Fruit fly (Drosophila melanogaster) whole organism, wandering third instar larva: ENCODE measurements around the gene mRpL3.

Experiments
- Abd-B ChIP-seq: fragments of >200 bp; optimal IDR thresholded peaks from 2 replicates; lab custom pipeline; 2017; ENCODE audit warnings: missing biosample characterization, missing genetic modification characterization
- CG32264 ChIP-seq: fragments of 200-800 bp; sonication (Bioruptor generic); optimal IDR thresholded peaks from 2 replicates; lab custom pipeline; 2016; ENCODE audit warnings: missing biosample characterization, missing genetic modification characterization
- CG9705 ChIP-seq: fragments of 200-800 bp; sonication (Bioruptor generic); optimal IDR thresholded peaks from 2 replicates; lab custom pipeline; 2018; ENCODE audit warnings: missing biosample characterization, mild to moderate bottlenecking, missing genetic modification characterization
- Dif ChIP-seq: fragments of 200-275, 200-300 bp; sonication (Bioruptor generic); optimal IDR thresholded peaks from 2 replicates; lab custom pipeline; 2018; ENCODE audit warnings: missing biosample characterization, missing genetic modification characterization; ENCODE audit not compliant: partially characterized antibody
- GATAd ChIP-seq: sonication (Bioruptor generic); optimal IDR thresholded peaks from 2 replicates; lab custom pipeline; 2016; ENCODE audit warnings: missing biosample characterization, missing genetic modification characterization
- Hr78 ChIP-seq: fragments of >200 bp; optimal IDR thresholded peaks from 2 replicates; lab custom pipeline; 2017; ENCODE audit warnings: missing biosample characterization, missing genetic modification characterization
- Hr83 ChIP-seq: fragments of 200-300 bp; sonication (Bioruptor generic); optimal IDR thresholded peaks from 2 replicates; lab custom pipeline; 2016; ENCODE audit warnings: missing biosample characterization, mild to moderate bottlenecking, missing genetic modification characterization, moderate library complexity; ENCODE audit not compliant: poor library complexity, severe bottlenecking
- Jra ChIP-seq: sonication (Bioruptor generic); optimal IDR thresholded peaks from 2 replicates; lab custom pipeline; 2016; ENCODE audit warnings: missing biosample characterization, missing genetic modification characterization
- Mio ChIP-seq: sonication (Bioruptor generic); optimal IDR thresholded peaks from 2 replicates; lab custom pipeline; 2016; ENCODE audit warnings: missing biosample characterization, missing genetic modification characterization
- Myc ChIP-seq: fragments of >200 bp; optimal IDR thresholded peaks from 2 replicates; lab custom pipeline; 2017
- N ChIP-seq: fragments of >200 bp; optimal IDR thresholded peaks from 2 replicates; lab custom pipeline; 2018; ENCODE audit warnings: missing biosample characterization, missing external identifiers, missing genetic modification characterization
- OdsH ChIP-seq: fragments of 200-800 bp; sonication (Bioruptor generic); optimal IDR thresholded peaks from 2 replicates; lab custom pipeline; 2016; ENCODE audit warnings: missing biosample characterization, mild to moderate bottlenecking, missing genetic modification characterization
- Rel ChIP-seq, 2 experiments: fragments of 200-800 bp; sonication (Bioruptor generic) in 1 of 2; optimal IDR thresholded peaks; 2 replicates in 1 of 2; 3 replicates in 1 of 2; lab custom pipeline; 2016 to 2019; ENCODE audit warnings: mild to moderate bottlenecking in 2 of 2, missing biosample characterization in 2 of 2, missing genetic modification characterization in 2 of 2, moderate library complexity in 1 of 2
- Sp1 ChIP-seq: fragments of 200-800 bp; sonication (Bioruptor generic); optimal IDR thresholded peaks from 3 replicates; lab custom pipeline; 2019; ENCODE audit warnings: missing biosample characterization, mild to moderate bottlenecking, missing genetic modification characterization, moderate library complexity
- Vsx2 ChIP-seq: fragments of 200-300, 225-300 bp; sonication (Bioruptor generic); optimal IDR thresholded peaks from 2 replicates; lab custom pipeline; 2018; ENCODE audit warnings: missing biosample characterization, missing genetic modification characterization; ENCODE audit not compliant: partially characterized antibody
- br ChIP-seq: fragments of 200-800 bp; sonication (Bioruptor generic); optimal IDR thresholded peaks from 2 replicates; lab custom pipeline; 2016; ENCODE audit warnings: missing biosample characterization, missing genetic modification characterization
- dl ChIP-seq, 2 experiments: fragments of 175-275, 200-275 bp in 1 of 2; fragments of 200-275 bp in 1 of 2; sonication (Bioruptor generic); optimal IDR thresholded peaks; lab custom pipeline; 2018; ENCODE audit warnings: mild to moderate bottlenecking in 2 of 2, missing biosample characterization in 2 of 2, missing genetic modification characterization in 2 of 2, moderate library complexity in 2 of 2; ENCODE audit not compliant: partially characterized antibody in 2 of 2, insufficient read depth in 1 of 2
- dmrt93B ChIP-seq: fragments of 200-800 bp; sonication (Bioruptor generic); optimal IDR thresholded peaks from 2 replicates; lab custom pipeline; 2018; ENCODE audit warnings: missing biosample characterization, mild to moderate bottlenecking, missing genetic modification characterization
- dsf ChIP-seq: sonication (Bioruptor generic); optimal IDR thresholded peaks from 2 replicates; lab custom pipeline; 2016; ENCODE audit warnings: missing biosample characterization, missing genetic modification characterization, borderline replicate concordance
- ey ChIP-seq: fragments of 200-800 bp; sonication (Bioruptor generic); optimal IDR thresholded peaks from 2 replicates; lab custom pipeline; 2016; ENCODE audit warnings: missing biosample characterization, missing genetic modification characterization
- foxo ChIP-seq, 2 experiments: fragments of 200-800 bp; sonication (Bioruptor generic); optimal IDR thresholded peaks; 2 replicates in 1 of 2; 3 replicates in 1 of 2; lab custom pipeline; 2016 to 2017; ENCODE audit warnings: missing biosample characterization in 2 of 2, missing genetic modification characterization in 2 of 2
- fru ChIP-seq: fragments of 200-800 bp; sonication (Bioruptor generic); optimal IDR thresholded peaks from 3 replicates; lab custom pipeline; 2016; ENCODE audit warnings: missing biosample characterization, mild to moderate bottlenecking, missing genetic modification characterization
- h ChIP-seq: fragments of 200-800 bp; sonication (Bioruptor generic); optimal IDR thresholded peaks from 3 replicates; lab custom pipeline; 2016; ENCODE audit warnings: missing biosample characterization, mild to moderate bottlenecking, missing genetic modification characterization
- lola ChIP-seq: fragments of >200 bp; optimal IDR thresholded peaks from 2 replicates; lab custom pipeline; 2017; ENCODE audit warnings: missing biosample characterization, missing genetic modification characterization
- pan ChIP-seq: fragments of >200 bp; optimal IDR thresholded peaks from 2 replicates; lab custom pipeline; 2017
- psq ChIP-seq: fragments of 200-800 bp; sonication (Bioruptor generic); optimal IDR thresholded peaks from 3 replicates; lab custom pipeline; 2017; ENCODE audit warnings: missing biosample characterization, mild to moderate bottlenecking, missing genetic modification characterization, moderate library complexity
- rgr ChIP-seq: fragments of 200-800 bp; sonication (Bioruptor generic); optimal IDR thresholded peaks from 3 replicates; lab custom pipeline; 2016; ENCODE audit warnings: missing biosample characterization, mild to moderate bottlenecking, missing genetic modification characterization
- sv ChIP-seq: fragments of 200-800 bp; sonication (Bioruptor generic); optimal IDR thresholded peaks from 3 replicates; lab custom pipeline; 2016; ENCODE audit warnings: missing biosample characterization, missing genetic modification characterization
- tai ChIP-seq: sonication (Bioruptor generic); optimal IDR thresholded peaks from 2 replicates; lab custom pipeline; 2016; ENCODE audit warnings: missing biosample characterization, missing genetic modification characterization
- usp ChIP-seq: fragments of >200 bp; optimal IDR thresholded peaks from 2 replicates; lab custom pipeline; 2017; ENCODE audit warnings: missing biosample characterization, missing genetic modification characterization
- woc ChIP-seq: sonication (Bioruptor generic); optimal IDR thresholded peaks from 2 replicates; lab custom pipeline; 2016; ENCODE audit warnings: missing biosample characterization, mild to moderate bottlenecking, missing genetic modification characterization

Gene mRpL3

dm6 chrX:15759752-15760446 is 1.1 kb upstream of the mRpL3 start:
- no peak for TF ChIP-seq br (GFP tag; lab: Kevin White, UChicago)
- no peak for TF ChIP-seq h (GFP tag; lab: Kevin White, UChicago)
- TF ChIP-seq GATAd = no peak
- no peak for TF ChIP-seq foxo (GFP tag; optimal IDR thresholded peaks at IDR 0.05; lab: Kevin White, UChicago)
- TF ChIP-seq, all 38 proteins: peak for 0

- TF ChIP-seq Myc = no peak
- no peak for TF ChIP-seq fru (GFP tag; lab: Kevin White, UChicago)
- TF ChIP-seq Mio = no peak
- TF ChIP-seq Rel (GFP tag; optimal IDR thresholded peaks at IDR 0.05; lab: Kevin White, UChicago) = no peak
- peak; percentile 6 for TF ChIP-seq Rel (tag; optimal IDR thresholded peaks at IDR 0.05; lab: Kevin White, UChicago)
- TF ChIP-seq CG9705 (GFP tag; lab: Kevin White, UChicago) = no peak
Measured at dm6 chrX:15761298-15761640, 221 bp downstream of the mRpL3 start.

- TF ChIP-seq Myc (no peak), foxo (GFP tag; optimal IDR thresholded peaks at IDR 0.05; lab: Kevin White, UChicago) (no peak), Jra (GFP tag; lab: Kevin White, UChicago) (no peak), dl (GFP tag; optimal IDR thresholded peaks at IDR 0.05; lab: Kevin White, UChicago; ENCODE audit: insufficient read depth in 1 of 2, partially characterized antibody in 2 of 2) (no peak), Sp1 (GFP tag; lab: Kevin White, UChicago) (no peak), Hr78 (GFP tag; lab: Kevin White, UChicago) (no peak), h (GFP tag; lab: Kevin White, UChicago) (no peak), N (GFP tag; lab: Kevin White, UChicago) (no peak), lola (GFP tag; lab: Kevin White, UChicago) (no peak), Abd-B (GFP tag; lab: Kevin White, UChicago) (no peak), dmrt93B (GFP tag; lab: Kevin White, UChicago) (no peak), psq (GFP tag; lab: Kevin White, UChicago) (no peak)
Measured at dm6 chrX:15762723-15763122, 1.7 kb downstream of the mRpL3 start, which contains the start of gene Polr3A. Gene Polr3A, plus strand, starts transcription at chrX:15762956.

- TF ChIP-seq ey (no peak), tai (GFP tag; lab: Kevin White, UChicago) (no peak), foxo (GFP tag; optimal IDR thresholded peaks at IDR 0.05; lab: Kevin White, UChicago) (no peak), dsf (GFP tag; lab: Kevin White, UChicago) (no peak)
Measured at dm6 chrX:15766395-15766866, 5.4 kb downstream of the mRpL3 start, which contains the start of gene CG8952. Gene CG8952, minus strand, starts transcription at chrX:15766445.

- TF ChIP-seq sv (GFP tag; lab: Kevin White, UChicago) (no peak), Rel (GFP tag; optimal IDR thresholded peaks at IDR 0.05; lab: Kevin White, UChicago) (no peak), Rel (tag; optimal IDR thresholded peaks at IDR 0.05; lab: Kevin White, UChicago) (no peak), rgr (GFP tag; lab: Kevin White, UChicago) (no peak), h (GFP tag; lab: Kevin White, UChicago) (no peak), dmrt93B (GFP tag; lab: Kevin White, UChicago) (no peak), foxo (GFP tag; optimal IDR thresholded peaks at IDR 0.05; lab: Kevin White, UChicago) (no peak), br (GFP tag; lab: Kevin White, UChicago) (no peak), pan (lab: Kevin White, UChicago) (no peak), tai (GFP tag; lab: Kevin White, UChicago) (no peak), Dif (no peak), CG9705 (GFP tag; lab: Kevin White, UChicago) (no peak)
Measured at dm6 chrX:15769457-15769856, 8.4 kb downstream of the mRpL3 start, which contains the start of gene CG33172. Gene CG33172, plus strand, starts transcription at chrX:15769664.

dm6 chrX:15772663-15773062 is 11.6 kb downstream of the mRpL3 start, which contains the start of gene CG43672:
Gene CG43672, plus strand, starts transcription at chrX:15772963.
- no peak for TF ChIP-seq Sp1 (GFP tag; lab: Kevin White, UChicago)
- no peak for TF ChIP-seq OdsH (GFP tag; lab: Kevin White, UChicago)
- TF ChIP-seq tai (GFP tag; lab: Kevin White, UChicago) = no peak
- no peak for TF ChIP-seq Vsx2
- TF ChIP-seq psq (GFP tag; lab: Kevin White, UChicago) = no peak
- no peak for TF ChIP-seq ey
- TF ChIP-seq dmrt93B (GFP tag; lab: Kevin White, UChicago) = no peak
- TF ChIP-seq foxo (GFP tag; optimal IDR thresholded peaks at IDR 0.05; lab: Kevin White, UChicago) = no peak
- no peak for TF ChIP-seq pan (lab: Kevin White, UChicago)
- TF ChIP-seq Myc = no peak
- TF ChIP-seq lola (GFP tag; lab: Kevin White, UChicago) = no peak
- TF ChIP-seq Hr83 (GFP tag; lab: Kevin White, UChicago) = no peak
- TF ChIP-seq CG32264 (GFP tag; lab: Kevin White, UChicago) = no peak
- TF ChIP-seq Hr78 (GFP tag; lab: Kevin White, UChicago) = no peak
- TF ChIP-seq woc (GFP tag; lab: Kevin White, UChicago) = no peak
- no peak for TF ChIP-seq Rel (GFP tag; optimal IDR thresholded peaks at IDR 0.05; lab: Kevin White, UChicago)
- no peak for TF ChIP-seq Rel (tag; optimal IDR thresholded peaks at IDR 0.05; lab: Kevin White, UChicago)
- TF ChIP-seq usp = no peak
